Worm (Caenorhabditis elegans) whole organism, L4 larva: Measurements from ENCODE around the gene Y11D7A.5.

Experiments
- F37D6.2 ChIP-seq: sonication (generic microtip); optimal IDR thresholded peaks from 2 replicates; lab custom pipeline; 2016; ENCODE audit warnings: mild to moderate bottlenecking, missing genetic modification characterization, missing compliant biosample characterization
- tag-97 ChIP-seq: fragments of 200-800 bp; sonication (Bioruptor generic); IDR thresholded peaks from 2 replicates; pipeline ENCODE4 v1.3.6; 2022; ENCODE audit warnings: missing genetic modification characterization, missing compliant biosample characterization
- zag-1 ChIP-seq: fragments of 150-350 bp; optimal IDR thresholded peaks from 2 replicates; lab custom pipeline; 2014; ENCODE audit warnings: missing biosample characterization, missing genetic modification characterization

DNA sequence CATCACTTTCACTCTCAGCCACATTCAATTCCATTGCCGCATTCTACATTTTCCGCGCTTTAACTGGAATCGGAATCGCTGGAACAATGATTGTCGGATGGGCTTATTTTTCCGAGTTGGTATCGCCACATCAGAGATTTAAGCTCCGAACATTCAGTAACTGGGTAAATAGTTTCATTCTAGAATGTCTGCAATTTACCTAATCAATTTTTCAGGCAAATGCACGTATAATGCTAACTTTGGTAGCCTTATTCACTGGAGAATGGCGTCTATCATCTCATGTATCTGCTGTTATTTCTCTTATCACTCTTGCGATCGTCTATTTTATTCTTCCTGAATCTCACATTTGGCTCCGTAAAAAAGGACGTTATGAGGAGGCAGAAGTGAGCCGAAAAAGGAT is 26.9 kb downstream of the Y11D7A.5 start:
- TF ChIP-seq zag-1 (tag; lab: Kevin White, UChicago) (no peak), tag-97 (GFP tag; lab: Robert Waterston, UW) (no peak), F37D6.2 (tag; lab: Kevin White, UChicago) (no peak)
